Worm (Caenorhabditis elegans): ENCODE measurements around the gene fbxa-47.

fbxa-47 gene

ce11 chrIII:2223932-2224331 lies 8.3 kb downstream of the fbxa-47 start, which contains the start of gene srd-65:
TSS of gene srd-65 (minus strand) at chrIII:2224032.
- TF ChIP-seq ztf-7 (tag; optimal IDR thresholded peaks at IDR 0.05), result no peak
- no peak for TF ChIP-seq unc-39 (tag; optimal IDR thresholded peaks at IDR 0.05)
- TF ChIP-seq lin-29 (GFP tag; IDR thresholded peaks at IDR 0.05), result no peak

ce11 chrIII:2219408-2219807 lies 12.9 kb downstream of the fbxa-47 start, which contains the start of gene fbxa-12:
TSS of gene fbxa-12 (plus strand) at chrIII:2219708.
- no peak for TF ChIP-seq ceh-44 (GFP tag; IDR thresholded peaks at IDR 0.05)
- TF ChIP-seq zfp-3 (GFP tag; conservative IDR thresholded peaks at IDR 0.05), result no peak
- TF ChIP-seq ztf-11 (tag; optimal IDR thresholded peaks at IDR 0.05), result no peak
- TF ChIP-seq mes-2 (tag; optimal IDR thresholded peaks at IDR 0.05; ENCODE audit: poor library complexity, severe bottlenecking), result no peak
- TF ChIP-seq php-3 (GFP tag; IDR thresholded peaks at IDR 0.05), result no peak
- no peak for TF ChIP-seq daf-16 (GFP tag; optimal IDR thresholded peaks at IDR 0.05)
- no peak for TF ChIP-seq daf-16 (tag; optimal IDR thresholded peaks at IDR 0.05)
- no peak for TF ChIP-seq skn-1 (tag; optimal IDR thresholded peaks at IDR 0.05)
- no peak for TF ChIP-seq snpc-1.2 (GFP tag; IDR thresholded peaks at IDR 0.05)
- TF ChIP-seq dve-1 (tag; optimal IDR thresholded peaks at IDR 0.05; ENCODE audit: insufficient read depth), result no peak
- TF ChIP-seq lin-13 (GFP tag; optimal IDR thresholded peaks at IDR 0.05), result no peak

DNA sequence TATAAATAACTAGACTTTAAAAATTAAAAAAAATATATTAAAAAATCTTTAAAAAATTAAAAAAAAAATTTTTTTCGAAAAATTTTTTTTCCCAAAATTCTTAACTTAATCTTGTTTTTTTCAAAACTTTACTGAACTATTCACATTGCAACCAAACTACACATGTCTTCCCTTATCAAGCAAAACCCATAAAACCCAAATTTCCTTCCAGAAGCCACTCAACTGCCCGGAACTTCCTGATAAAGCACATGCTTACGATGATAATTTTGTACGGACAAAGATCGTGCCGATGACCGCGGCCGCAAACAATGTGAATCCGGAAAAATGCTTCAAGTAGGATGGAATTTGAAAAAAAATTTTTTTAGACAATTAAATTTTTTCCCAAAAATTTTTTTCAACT lies 19.9 kb downstream of the fbxa-47 start:
- TF ChIP-seq lin-29 (GFP tag; IDR thresholded peaks at IDR 0.05), result no peak
- TF ChIP-seq daf-19 (GFP tag; conservative IDR thresholded peaks at IDR 0.05), result no peak
- no peak for TF ChIP-seq aly-2 (tag; optimal IDR thresholded peaks at IDR 0.05)
- no peak for TF ChIP-seq mdl-1 (tag; optimal IDR thresholded peaks at IDR 0.05)
- TF ChIP-seq mxl-2 (GFP tag; conservative IDR thresholded peaks at IDR 0.05), result no peak
- TF ChIP-seq daf-16 (GFP tag; optimal IDR thresholded peaks at IDR 0.05), result no peak
- TF ChIP-seq daf-16 (tag; optimal IDR thresholded peaks at IDR 0.05), result peak; percentile 50
- TF ChIP-seq ZK546.5 (tag; optimal IDR thresholded peaks at IDR 0.05), result no peak
- no peak for TF ChIP-seq gei-8 (GFP tag; optimal IDR thresholded peaks at IDR 0.05)
- no peak for TF ChIP-seq nhr-48 (tag; optimal IDR thresholded peaks at IDR 0.05)
- no peak for TF ChIP-seq ceh-82 (tag; optimal IDR thresholded peaks at IDR 0.05)
- TF ChIP-seq F10B5.3 (tag; optimal IDR thresholded peaks at IDR 0.05), result no peak
- TF ChIP-seq unc-130 (GFP tag; optimal IDR thresholded peaks at IDR 0.05), result no peak
- TF ChIP-seq unc-39 (tag; optimal IDR thresholded peaks at IDR 0.05), result no peak
- no peak for TF ChIP-seq ztf-11 (tag; optimal IDR thresholded peaks at IDR 0.05)
- no peak for TF ChIP-seq zfp-2 (tag; optimal IDR thresholded peaks at IDR 0.05)
- no peak for TF ChIP-seq cey-2 (tag; optimal IDR thresholded peaks at IDR 0.05; ENCODE audit: borderline replicate concordance, insufficient read depth)
- TF ChIP-seq mxl-3 (GFP tag; optimal IDR thresholded peaks at IDR 0.05), result peak; percentile 29
- no peak for TF ChIP-seq jun-1 (tag; optimal IDR thresholded peaks at IDR 0.05)
- peak; percentile 19 for TF ChIP-seq nhr-28 (tag; optimal IDR thresholded peaks at IDR 0.05)
- no peak for TF ChIP-seq lin-39 (tag; optimal IDR thresholded peaks at IDR 0.05)
- no peak for TF ChIP-seq hif-1 (tag; optimal IDR thresholded peaks at IDR 0.05)
- TF ChIP-seq nhr-77 (tag; optimal IDR thresholded peaks at IDR 0.05), result no peak
- TF ChIP-seq nhr-25 (tag; optimal IDR thresholded peaks at IDR 0.05; ENCODE audit: borderline replicate concordance, insufficient read depth), result no peak
- TF ChIP-seq nhr-102 (tag; optimal IDR thresholded peaks at IDR 0.05), result no peak
- TF ChIP-seq pha-4 (GFP tag; IDR thresholded peaks at IDR 0.05), result no peak
- no peak for TF ChIP-seq pha-4 (tag; optimal IDR thresholded peaks at IDR 0.05)
- TF ChIP-seq unc-62 (GFP tag; optimal IDR thresholded peaks at IDR 0.05 in 1 of 2), result peak in 1 of 2 experiments; percentile 13
- TF ChIP-seq unc-62 (tag; optimal IDR thresholded peaks at IDR 0.05), result no peak
- TF ChIP-seq vab-7 (GFP tag; IDR thresholded peaks at IDR 0.05), result no peak
- TF ChIP-seq nhr-6 (tag; optimal IDR thresholded peaks at IDR 0.05), result no peak
- no peak for TF ChIP-seq hlh-30 (tag; optimal IDR thresholded peaks at IDR 0.05; ENCODE audit: insufficient read depth)
- no peak for TF ChIP-seq tra-1 (GFP tag; IDR thresholded peaks at IDR 0.05)
- TF ChIP-seq attf-4 (tag; optimal IDR thresholded peaks at IDR 0.05), result no peak
- no peak for TF ChIP-seq snpc-1.2 (GFP tag; IDR thresholded peaks at IDR 0.05)
- no peak for TF ChIP-seq spr-1 (tag; optimal IDR thresholded peaks at IDR 0.05)
- TF ChIP-seq ztf-7 (tag; optimal IDR thresholded peaks at IDR 0.05), result no peak
- TF ChIP-seq dmd-9 (GFP tag; IDR thresholded peaks at IDR 0.05), result no peak
- TF ChIP-seq F49E8.2 (tag; optimal IDR thresholded peaks at IDR 0.05; ENCODE audit: borderline replicate concordance), result no peak
- TF ChIP-seq Y105C5A.15 (GFP tag; IDR thresholded peaks at IDR 0.05), result no peak

All from whole organism, L4 larva.